Fruit fly (Drosophila melanogaster) whole organism, embryonic: ENCODE results near the gene COX7B.
A peak's percentile ranks its signal among the peaks of the same experiment; 100 is the strongest.

Experiments used
- Asciz ChIP-seq: fragments of 200-800 bp; sonication (Bioruptor generic); optimal IDR thresholded peaks from 2 replicates; lab custom pipeline; 2017; ENCODE audit warnings: missing biosample characterization, mild to moderate bottlenecking, missing genetic modification characterization, missing genetic modification reagents
- CG10267 ChIP-seq: fragments of 200-800 bp; sonication (Bioruptor generic); optimal IDR thresholded peaks from 2 replicates; lab custom pipeline; 2018; ENCODE audit warnings: missing biosample characterization, mild to moderate bottlenecking, missing genetic modification characterization, moderate library complexity
- CG10366 ChIP-seq: fragments of 200-800 bp; sonication (Bioruptor generic); IDR thresholded peaks from 2 replicates; pipeline ENCODE4 v1.3.6; 2022; ENCODE audit warnings: missing biosample characterization, missing genetic modification characterization
- CG10462 ChIP-seq: fragments of 200-800 bp; sonication (Bioruptor generic); optimal IDR thresholded peaks from 2 replicates; lab custom pipeline; 2016; ENCODE audit warnings: missing biosample characterization, missing genetic modification characterization
- CG11456 ChIP-seq: fragments of 200-800 bp; sonication (Bioruptor generic); IDR thresholded peaks from 3 replicates; pipeline ENCODE4 v1.3.6; 2022; ENCODE audit warnings: missing biosample characterization, missing genetic modification characterization
- CG11504 ChIP-seq: fragments of 200-800 bp; sonication (Bioruptor generic); optimal IDR thresholded peaks from 3 replicates; lab custom pipeline; 2019; ENCODE audit warnings: missing biosample characterization, mild to moderate bottlenecking, missing genetic modification characterization, moderate library complexity
- CG12104 ChIP-seq: fragments of 200-800 bp; sonication (Bioruptor generic); optimal IDR thresholded peaks from 3 replicates; lab custom pipeline; 2016; ENCODE audit warnings: missing biosample characterization, missing genetic modification characterization
- CG14014 ChIP-seq: fragments of 200-800 bp; sonication (Bioruptor generic); IDR thresholded peaks from 2 replicates; pipeline ENCODE4 v1.3.6; 2022; ENCODE audit warnings: missing biosample characterization, missing genetic modification characterization
- CG14050 ChIP-seq: fragments of 200-800 bp; sonication (Bioruptor generic); IDR thresholded peaks from 3 replicates; pipeline ENCODE4 v1.3.6; 2022; ENCODE audit warnings: missing biosample characterization, missing genetic modification characterization
- CG15011 ChIP-seq: fragments of 200-800 bp; sonication (Bioruptor generic); optimal IDR thresholded peaks from 3 replicates; lab custom pipeline; 2018; ENCODE audit warnings: missing biosample characterization, mild to moderate bottlenecking, missing genetic modification characterization
- CG17612 ChIP-seq: fragments of 200-800 bp; sonication (Bioruptor generic); IDR thresholded peaks from 2 replicates; pipeline ENCODE4 v1.3.6; 2022; ENCODE audit warnings: missing biosample characterization, missing genetic modification characterization
- CG30431 ChIP-seq: fragments of 200-800 bp; sonication (Bioruptor generic); optimal IDR thresholded peaks from 2 replicates; lab custom pipeline; 2017; ENCODE audit warnings: missing biosample characterization, missing genetic modification characterization
- CG34422 ChIP-seq: fragments of 200-800 bp; sonication (Bioruptor generic); IDR thresholded peaks from 3 replicates; pipeline ENCODE4 v1.3.6; 2022; ENCODE audit warnings: missing biosample characterization, missing genetic modification characterization
- CG3847 ChIP-seq: fragments of 200-800 bp; sonication (Bioruptor generic); IDR thresholded peaks from 2 replicates; pipeline ENCODE4 v1.3.6; 2022; ENCODE audit warnings: missing biosample characterization, missing genetic modification characterization
- CG3995 ChIP-seq: fragments of 200-800 bp; sonication (Bioruptor generic); optimal IDR thresholded peaks from 3 replicates; lab custom pipeline; 2016; ENCODE audit warnings: missing biosample characterization, missing genetic modification characterization
- CG7271 ChIP-seq: fragments of 200-800 bp; sonication (Bioruptor generic); optimal IDR thresholded peaks from 2 replicates; lab custom pipeline; 2018; ENCODE audit warnings: missing biosample characterization, mild to moderate bottlenecking, missing genetic modification characterization, moderate library complexity
- CG7556 ChIP-seq: fragments of 200-800 bp; sonication (Bioruptor generic); optimal IDR thresholded peaks from 2 replicates; lab custom pipeline; 2017; ENCODE audit warnings: missing biosample characterization, mild to moderate bottlenecking, missing genetic modification characterization
- CG8281 ChIP-seq: fragments of 200-800 bp; sonication (Bioruptor generic); optimal IDR thresholded peaks from 2 replicates; lab custom pipeline; 2018; ENCODE audit warnings: missing biosample characterization, mild to moderate bottlenecking, missing genetic modification characterization, moderate library complexity
- CG9727 ChIP-seq: fragments of 200-800 bp; sonication (Bioruptor generic); optimal IDR thresholded peaks from 3 replicates; lab custom pipeline; 2017; ENCODE audit warnings: missing biosample characterization, mild to moderate bottlenecking, missing genetic modification characterization
- CG9797 ChIP-seq: fragments of 200-800 bp; sonication (Bioruptor generic); optimal IDR thresholded peaks from 3 replicates; lab custom pipeline; 2018; ENCODE audit warnings: missing biosample characterization, mild to moderate bottlenecking, missing genetic modification characterization
- D19A ChIP-seq: fragments of 200-800 bp; optimal IDR thresholded peaks from 3 replicates; lab custom pipeline; 2019; ENCODE audit warnings: missing biosample characterization, mild to moderate bottlenecking, missing genetic modification characterization, moderate library complexity
- Dad ChIP-seq: fragments of 200-800 bp; sonication (Bioruptor generic); optimal IDR thresholded peaks from 3 replicates; lab custom pipeline; 2016; ENCODE audit warnings: missing biosample characterization, missing genetic modification characterization
- Ets97D ChIP-seq: fragments of 200-800 bp; sonication (Bioruptor generic); optimal IDR thresholded peaks from 3 replicates; lab custom pipeline; 2016; ENCODE audit warnings: missing biosample characterization, missing genetic modification characterization
- Fer2 ChIP-seq: fragments of 200-800 bp; sonication (Bioruptor generic); optimal IDR thresholded peaks from 2 replicates; lab custom pipeline; 2018; ENCODE audit warnings: missing biosample characterization, mild to moderate bottlenecking, missing genetic modification characterization, moderate library complexity
- H15 ChIP-seq: fragments of 200-800 bp; sonication (Bioruptor generic); IDR thresholded peaks from 3 replicates; pipeline ENCODE4 v1.3.6; 2022; ENCODE audit warnings: missing biosample characterization, missing genetic modification characterization
- HLHmδ ChIP-seq: fragments of 200-800 bp; sonication (Bioruptor generic); optimal IDR thresholded peaks from 2 replicates; lab custom pipeline; 2018; ENCODE audit warnings: missing biosample characterization, mild to moderate bottlenecking, missing genetic modification characterization, moderate library complexity
- Hr3 ChIP-seq: fragments of 200-800 bp; sonication (Bioruptor generic); optimal IDR thresholded peaks from 3 replicates; lab custom pipeline; 2016; ENCODE audit warnings: missing biosample characterization, missing genetic modification characterization
- Lpt ChIP-seq: fragments of >200 bp; optimal IDR thresholded peaks from 2 replicates; lab custom pipeline; 2018; ENCODE audit warnings: missing biosample characterization, missing genetic modification characterization
- MBD-R2 ChIP-seq: fragments of 200-800 bp; sonication (Bioruptor generic); IDR thresholded peaks from 2 replicates; pipeline ENCODE4 v1.3.6; 2022; ENCODE audit warnings: missing biosample characterization, missing genetic modification characterization
- Med ChIP-seq: fragments of 200-800 bp; sonication (Bioruptor generic); peaks from one replicate; lab custom pipeline; 2016; ENCODE audit warnings: missing biosample characterization, missing genetic modification characterization, mild to moderate bottlenecking, inconsistent platforms, moderate library complexity
- Neu2 ChIP-seq: fragments of 200-800 bp; sonication (Bioruptor generic); optimal IDR thresholded peaks from 3 replicates; lab custom pipeline; 2016; ENCODE audit warnings: missing biosample characterization, missing genetic modification characterization, borderline replicate concordance
- Optix ChIP-seq: fragments of 200-800 bp; sonication (Bioruptor generic); IDR thresholded peaks from 3 replicates; pipeline ENCODE4 v1.3.6; 2022; ENCODE audit warnings: missing biosample characterization, missing genetic modification characterization
- Rfx ChIP-seq: fragments of 200-800 bp; sonication (Bioruptor generic); IDR thresholded peaks from 2 replicates; pipeline ENCODE4 v1.3.6; 2022; ENCODE audit warnings: missing biosample characterization, missing genetic modification characterization
- ac ChIP-seq: fragments of 200-800 bp; sonication (Bioruptor generic); optimal IDR thresholded peaks from 3 replicates; lab custom pipeline; 2017; ENCODE audit warnings: missing biosample characterization, mild to moderate bottlenecking, missing genetic modification characterization
- ato ChIP-seq: fragments of 200-800 bp; sonication (Bioruptor generic); IDR thresholded peaks from 2 replicates; pipeline ENCODE4 v1.3.6; 2022; ENCODE audit warnings: missing biosample characterization, missing genetic modification characterization; ENCODE audit not compliant: partially characterized antibody
- bsh ChIP-seq, 2 experiments: fragments of 200-800 bp; sonication (Bioruptor generic); optimal IDR thresholded peaks; 2 replicates each; lab custom pipeline; 2017 to 2018; ENCODE audit warnings: mild to moderate bottlenecking in 2 of 2, missing biosample characterization in 2 of 2, missing genetic modification characterization in 2 of 2, moderate library complexity in 1 of 2
- croc ChIP-seq: fragments of 200-800 bp; sonication (Bioruptor generic); conservative IDR thresholded peaks from 3 replicates; pipeline ENCODE4 v1.3.6; 2022; ENCODE audit warnings: missing biosample characterization, missing genetic modification characterization
- danr ChIP-seq: fragments of 200-800 bp; sonication (Bioruptor generic); IDR thresholded peaks from 2 replicates; pipeline ENCODE4 v1.3.6; 2022; ENCODE audit warnings: missing biosample characterization, missing genetic modification characterization
- dmrt11E ChIP-seq: fragments of 200-800 bp; sonication (Bioruptor generic); optimal IDR thresholded peaks from 3 replicates; lab custom pipeline; 2018; ENCODE audit warnings: missing biosample characterization, mild to moderate bottlenecking, missing genetic modification characterization, moderate library complexity
- esg ChIP-seq: fragments of 200-800 bp; sonication (Bioruptor generic); conservative IDR thresholded peaks from 2 replicates; pipeline ENCODE4 v1.3.6; 2022; ENCODE audit warnings: missing biosample characterization, missing genetic modification characterization
- gro ChIP-seq: fragments of 200-800 bp; sonication (Bioruptor generic); optimal IDR thresholded peaks from 2 replicates; lab custom pipeline; 2016; ENCODE audit warnings: missing biosample characterization, missing genetic modification characterization
- gt ChIP-seq: fragments of 200-800 bp; sonication (Bioruptor generic); IDR thresholded peaks from 2 replicates; pipeline ENCODE4 v1.3.6; 2022; ENCODE audit warnings: missing biosample characterization, missing genetic modification characterization
- insv ChIP-seq, 2 experiments: fragments of 200-800 bp; sonication (Bioruptor generic); optimal IDR thresholded peaks; 3 replicates each; lab custom pipeline; 2016 to 2018; ENCODE audit warnings: missing biosample characterization in 2 of 2, missing genetic modification characterization in 2 of 2
- jigr1 ChIP-seq: fragments of 200-800 bp; sonication (Bioruptor generic); IDR thresholded peaks from 3 replicates; pipeline ENCODE4 v1.3.6; 2022; ENCODE audit warnings: missing biosample characterization, missing genetic modification characterization
- jing ChIP-seq: fragments of 200-800 bp; sonication (Bioruptor generic); optimal IDR thresholded peaks from 2 replicates; lab custom pipeline; 2018; ENCODE audit warnings: missing biosample characterization, mild to moderate bottlenecking, missing genetic modification characterization
- nom ChIP-seq: fragments of 200-800 bp; sonication (Bioruptor generic); optimal IDR thresholded peaks from 2 replicates; lab custom pipeline; 2017; ENCODE audit warnings: missing biosample characterization, missing genetic modification characterization, mild to moderate bottlenecking, moderate library complexity, missing genetic modification reagents
- sens ChIP-seq: fragments of 200-800 bp; sonication (Bioruptor generic); peaks from one replicate; lab custom pipeline; 2016; ENCODE audit warnings: missing biosample characterization, missing genetic modification characterization
- shn ChIP-seq: fragments of 200-800 bp; sonication (Bioruptor generic); optimal IDR thresholded peaks from 3 replicates; lab custom pipeline; 2016; ENCODE audit warnings: missing biosample characterization, missing genetic modification characterization
- slbo ChIP-seq: fragments of 200-800 bp; sonication (Bioruptor generic); IDR thresholded peaks from 2 replicates; pipeline ENCODE4 v1.3.6; 2022; ENCODE audit warnings: missing biosample characterization, missing genetic modification characterization
- sob ChIP-seq: fragments of 200-800 bp; sonication (Bioruptor generic); IDR thresholded peaks from 2 replicates; pipeline ENCODE4 v1.3.6; 2022; ENCODE audit warnings: missing biosample characterization, missing genetic modification characterization
- ssp ChIP-seq: fragments of 200-800 bp; sonication (Bioruptor generic); IDR thresholded peaks from 2 replicates; pipeline ENCODE4 v1.3.6; 2022; ENCODE audit warnings: missing biosample characterization, missing genetic modification characterization

The COX7B gene

dm6 chr3L:17474711-17475451, 49.6 kb downstream of the COX7B start, which contains the start of the genes UQCR-Q and CG46525 (continued):
- TF ChIP-seq CG14014 (GFP tag; lab: Robert Waterston, UW) (no peak), CG3995 (GFP tag; lab: Kevin White, UChicago) (no peak), Fer2 (tag; lab: Kevin White, UChicago) (no peak), Optix (no peak), Rfx (GFP tag; lab: Robert Waterston, UW) (no peak), esg (no peak), CG11504 (tag; lab: Kevin White, UChicago) (peak; percentile 37), D19A (tag; lab: Kevin White, UChicago) (no peak), jigr1 (GFP tag; lab: Robert Waterston, UW) (no peak; the same call in 2 of the 3 replicates), gro (GFP tag; lab: Kevin White, UChicago) (no peak), CG34422 (no peak), CG30431 (GFP tag; lab: Kevin White, UChicago) (no peak), sens (peak; percentile 46), CG3847 (GFP tag; lab: Robert Waterston, UW) (peak; percentile 18; the same call in 1 of the 2 replicates), CG10267 (peak; percentile 59), CG11456 (GFP tag; lab: Robert Waterston, UW) (no peak), CG9727 (GFP tag; lab: Kevin White, UChicago) (no peak), CG8281 (tag; lab: Kevin White, UChicago) (no peak), Dad (no peak), CG14050 (no peak), danr (GFP tag; lab: Robert Waterston, UW) (no peak), CG10462 (GFP tag; lab: Kevin White, UChicago) (no peak), MBD-R2 (peak; percentile 44), CG15011 (GFP tag; lab: Kevin White, UChicago) (no peak), HLHmδ (GFP tag; lab: Kevin White, UChicago) (no peak), Med (GFP tag; lab: Kevin White, UChicago) (peak; percentile 81), CG12104 (GFP tag; lab: Kevin White, UChicago) (no peak), Asciz (GFP tag; lab: Kevin White, UChicago) (no peak), gt (GFP tag; lab: Robert Waterston, UW) (no peak), insv (GFP tag; optimal IDR thresholded peaks at IDR 0.05; lab: Kevin White, UChicago) (peak in 1 of 2 experiments; percentile 52), croc (no peak), CG9797 (GFP tag; lab: Kevin White, UChicago) (peak; percentile 93), nom (GFP tag; lab: Kevin White, UChicago) (no peak), CG7271 (tag; lab: Kevin White, UChicago) (no peak), bsh (GFP tag; optimal IDR thresholded peaks at IDR 0.05; lab: Kevin White, UChicago) (no peak), sob (GFP tag; lab: Robert Waterston, UW) (no peak), ac (GFP tag; lab: Kevin White, UChicago) (no peak), CG10366 (no peak), Lpt (GFP tag; lab: Kevin White, UChicago) (no peak), ato (GFP tag; lab: Robert Waterston, UW) (no peak), CG7556 (no peak), H15 (GFP tag; lab: Robert Waterston, UW) (no peak), CG17612 (GFP tag; lab: Robert Waterston, UW) (no peak), jing (GFP tag; lab: Kevin White, UChicago) (no peak), Ets97D (GFP tag; lab: Kevin White, UChicago) (peak; percentile 81), slbo (GFP tag; lab: Robert Waterston, UW) (no peak), Neu2 (GFP tag; lab: Kevin White, UChicago) (no peak), dmrt11E (no peak), ssp (GFP tag; lab: Robert Waterston, UW) (no peak), shn (GFP tag; lab: Kevin White, UChicago) (no peak), Hr3 (GFP tag; lab: Kevin White, UChicago) (no peak)
